Worm (Caenorhabditis elegans): Measurements from ENCODE around the gene C14C6.5.

DNA sequence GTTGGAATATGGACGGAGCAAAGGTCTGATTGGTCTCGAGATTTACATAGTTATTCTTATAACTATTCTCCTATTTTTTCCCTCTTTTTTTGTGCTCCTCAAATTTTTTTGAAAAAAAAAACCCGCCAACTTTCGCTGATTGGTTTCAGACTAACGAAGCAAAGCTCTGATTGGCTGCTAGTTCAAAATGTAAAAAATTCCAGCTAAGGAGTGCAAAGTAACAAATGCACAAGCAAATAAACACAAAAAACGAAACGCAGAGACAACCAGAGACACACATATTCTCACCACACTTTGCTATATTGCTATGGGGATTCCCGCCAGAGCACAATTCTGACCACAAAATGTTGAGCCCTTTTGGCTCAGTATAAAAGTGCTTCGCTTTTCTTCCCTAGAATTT, 39.0 kb upstream of the C14C6.5 start, which contains the start of gene T01G6.1:
- no peak for TF ChIP-seq jun-1 (tag; optimal IDR thresholded peaks at IDR 0.05)
- TF ChIP-seq C34B4.2 (tag; optimal IDR thresholded peaks at IDR 0.05), result no peak
- no peak for TF ChIP-seq snpc-4 (tag; optimal IDR thresholded peaks at IDR 0.05)
- TF ChIP-seq lin-15B (tag; optimal IDR thresholded peaks at IDR 0.05), result no peak
- no peak for TF ChIP-seq unc-62 (GFP tag; optimal IDR thresholded peaks at IDR 0.05)
- TF ChIP-seq aha-1 (tag; optimal IDR thresholded peaks at IDR 0.05), result no peak
